Worm (Caenorhabditis elegans): ENCODE data around the gene W04E12.5.
"Not testable (repeated sequence)": the region's sequence is repeated elsewhere in the genome, so short reads cannot be mapped to it uniquely, and the experiment has no call there.

DNA sequence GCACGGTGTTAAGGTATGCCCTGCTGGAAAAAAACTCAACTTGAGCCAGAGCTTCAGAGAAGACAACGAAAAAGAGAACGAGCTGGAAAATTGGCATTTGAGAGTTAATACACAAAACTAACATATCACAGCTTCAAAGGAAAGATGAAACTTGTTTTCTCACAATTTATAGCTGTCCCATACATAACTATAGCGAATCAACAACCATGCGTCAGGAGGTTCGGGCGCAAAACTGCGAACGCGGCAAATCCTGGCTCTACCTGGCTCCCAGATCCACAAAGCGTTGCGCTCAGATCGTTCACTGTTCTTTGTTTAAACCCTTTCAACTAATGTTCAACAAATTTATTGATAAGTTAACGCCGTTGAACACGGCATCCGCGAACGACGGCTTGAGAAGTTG, 34.3 kb upstream of the W04E12.5 start, which contains the start of gene Y43F8C.23:
- TF ChIP-seq lin-38 (GFP tag; IDR thresholded peaks at IDR 0.05); unc-39 (tag; optimal IDR thresholded peaks at IDR 0.05); egl-27 (tag; optimal IDR thresholded peaks at IDR 0.05); skn-1 (tag; optimal IDR thresholded peaks at IDR 0.05); zip-11 (GFP tag; IDR thresholded peaks at IDR 0.05); mdl-1 (tag; optimal IDR thresholded peaks at IDR 0.05); rbr-2 (tag; optimal IDR thresholded peaks at IDR 0.05); gei-8 (GFP tag; optimal IDR thresholded peaks at IDR 0.05); mxl-2 (GFP tag; conservative IDR thresholded peaks at IDR 0.05); nhr-11 (tag; optimal IDR thresholded peaks at IDR 0.05); R02D3.7 (tag; optimal IDR thresholded peaks at IDR 0.05): not testable (repeated sequence)
